Fruit fly (Drosophila melanogaster) whole organism, pupa: ENCODE results near the gene sqz.

ENCODE experiments used
- CG10348 ChIP-seq: fragments of 200-800 bp; sonication (Bioruptor generic); IDR thresholded peaks from 2 replicates; pipeline ENCODE4 v1.3.6; 2022; ENCODE audit warnings: missing biosample characterization, missing genetic modification characterization
- CG12605 ChIP-seq: fragments of 200-800 bp; sonication (Bioruptor generic); IDR thresholded peaks from 2 replicates; pipeline ENCODE4 v1.3.6; 2022; ENCODE audit warnings: missing biosample characterization, missing genetic modification characterization
- CG13204 ChIP-seq: fragments of 200-800 bp; sonication (Bioruptor generic); optimal IDR thresholded peaks from 2 replicates; lab custom pipeline; 2018; ENCODE audit warnings: missing biosample characterization, mild to moderate bottlenecking, missing genetic modification characterization, moderate library complexity
- CG14655 ChIP-seq: fragments of 200-800 bp; sonication (Bioruptor generic); optimal IDR thresholded peaks from 3 replicates; lab custom pipeline; 2017; ENCODE audit warnings: mild to moderate bottlenecking, missing biosample characterization, missing genetic modification reagents, missing genetic modification characterization
- CG15710 ChIP-seq: fragments of 200-800 bp; sonication (Bioruptor generic); optimal IDR thresholded peaks from 2 replicates; lab custom pipeline; 2018; ENCODE audit warnings: missing biosample characterization, mild to moderate bottlenecking, missing genetic modification characterization, moderate library complexity
- CG17806 ChIP-seq: fragments of 200-800 bp; sonication (Bioruptor generic); optimal IDR thresholded peaks from 2 replicates; lab custom pipeline; 2018; ENCODE audit warnings: missing biosample characterization, mild to moderate bottlenecking, missing genetic modification characterization, moderate library complexity
- CG32121 ChIP-seq: fragments of 200-800 bp; sonication (Bioruptor generic); IDR thresholded peaks from 2 replicates; pipeline ENCODE4 v1.3.6; 2022; ENCODE audit warnings: missing biosample characterization, missing genetic modification characterization
- CG34367 ChIP-seq: fragments of 200-800 bp; sonication (Bioruptor generic); optimal IDR thresholded peaks from 2 replicates; lab custom pipeline; 2018; ENCODE audit warnings: missing biosample characterization, mild to moderate bottlenecking, missing genetic modification characterization
- CG4496 ChIP-seq: fragments of 200-800 bp; sonication (Bioruptor generic); IDR thresholded peaks from 3 replicates; pipeline ENCODE4 v1.3.6; 2022; ENCODE audit warnings: missing biosample characterization, missing genetic modification characterization
- CG8159 ChIP-seq: fragments of 200-800 bp; sonication (Bioruptor generic); optimal IDR thresholded peaks from 3 replicates; lab custom pipeline; 2018; ENCODE audit warnings: missing biosample characterization, mild to moderate bottlenecking, missing genetic modification characterization, moderate library complexity
- CG8301 ChIP-seq: fragments of 200-800 bp; sonication (Bioruptor generic); optimal IDR thresholded peaks from 2 replicates; lab custom pipeline; 2018; ENCODE audit warnings: missing biosample characterization, mild to moderate bottlenecking, missing genetic modification characterization
- CG9948 ChIP-seq: fragments of 200-800 bp; sonication (Bioruptor generic); optimal IDR thresholded peaks from 2 replicates; lab custom pipeline; 2018; ENCODE audit warnings: missing biosample characterization, mild to moderate bottlenecking, missing genetic modification characterization, moderate library complexity
- D1 ChIP-seq: fragments of 200-800 bp; sonication (Bioruptor generic); optimal IDR thresholded peaks from 2 replicates; lab custom pipeline; 2018; ENCODE audit warnings: missing biosample characterization, mild to moderate bottlenecking, missing genetic modification characterization, moderate library complexity
- EcR ChIP-seq: fragments of 200-800 bp; sonication (Bioruptor generic); optimal IDR thresholded peaks from 3 replicates; lab custom pipeline; 2019; ENCODE audit warnings: missing biosample characterization, missing genetic modification characterization, mild to moderate bottlenecking, moderate library complexity, missing genetic modification reagents
- Ets98B ChIP-seq: fragments of 200-800 bp; sonication (Bioruptor generic); IDR thresholded peaks from 2 replicates; pipeline ENCODE4 v1.3.6; 2022; ENCODE audit warnings: missing biosample characterization, missing genetic modification characterization
- Pif1A ChIP-seq: fragments of 200-800 bp; sonication (Bioruptor generic); optimal IDR thresholded peaks from 3 replicates; lab custom pipeline; 2016; ENCODE audit warnings: missing biosample characterization, missing genetic modification characterization
- Pif1B ChIP-seq: fragments of 200-800 bp; sonication (Bioruptor generic); optimal IDR thresholded peaks from 3 replicates; lab custom pipeline; 2016; ENCODE audit warnings: missing biosample characterization, missing genetic modification characterization
- Snoo ChIP-seq: fragments of 200-800 bp; sonication (Bioruptor generic); optimal IDR thresholded peaks from 3 replicates; lab custom pipeline; 2017; ENCODE audit warnings: missing biosample characterization, mild to moderate bottlenecking, missing genetic modification characterization, inconsistent platforms
- fd96Ca ChIP-seq: fragments of 200-800 bp; sonication (Bioruptor generic); IDR thresholded peaks from 3 replicates; pipeline ENCODE4 v1.3.6; 2022; ENCODE audit warnings: missing biosample characterization, missing genetic modification characterization
- gl ChIP-seq: fragments of 200-800 bp; sonication (Bioruptor generic); optimal IDR thresholded peaks from 2 replicates; lab custom pipeline; 2018; ENCODE audit warnings: missing biosample characterization, mild to moderate bottlenecking, missing genetic modification characterization
- rn ChIP-seq: fragments of 200-800 bp; sonication (Bioruptor generic); IDR thresholded peaks from 2 replicates; pipeline ENCODE4 v1.3.6; 2022; ENCODE audit warnings: missing biosample characterization, missing genetic modification characterization

sqz gene

dm6 chr3R:19163972-19164819 is at the start of gene sqz:
Gene sqz, plus strand, starts transcription at chr3R:19164211.
- TF ChIP-seq CG4496 = peak; percentile 84
- TF ChIP-seq CG10348 (GFP tag; lab: Robert Waterston, UW) = no peak
- TF ChIP-seq Pif1A (GFP tag; lab: Kevin White, UChicago) = peak; percentile 62
- TF ChIP-seq CG12605 (GFP tag; lab: Robert Waterston, UW) = peak; percentile 93
- peak; percentile 12 for TF ChIP-seq D1
- TF ChIP-seq Ets98B (GFP tag; lab: Robert Waterston, UW) = peak; percentile 85
- peak; percentile 75 for TF ChIP-seq Pif1B (GFP tag; lab: Kevin White, UChicago)
- TF ChIP-seq CG13204 = peak; percentile 75
- TF ChIP-seq CG9948 (tag; lab: Kevin White, UChicago) = peak; percentile 44
- peak; percentile 83 for TF ChIP-seq CG14655 (GFP tag; lab: Kevin White, UChicago)
- peak; percentile 68 for TF ChIP-seq CG32121
- TF ChIP-seq gl (tag; lab: Kevin White, UChicago) = peak; percentile 95
- TF ChIP-seq rn (GFP tag; lab: Robert Waterston, UW) = peak; percentile 17; the same call in 1 of the 2 replicates
- peak; percentile 63 for TF ChIP-seq EcR (GFP tag; lab: Kevin White, UChicago)
- TF ChIP-seq CG15710 (tag; lab: Kevin White, UChicago) = peak; percentile 75
- peak; percentile 73 for TF ChIP-seq CG8301 (tag; lab: Kevin White, UChicago)
- TF ChIP-seq fd96Ca = peak; percentile 79
- peak; percentile 75 for TF ChIP-seq Snoo (tag; lab: Kevin White, UChicago)
- peak; percentile 42 for TF ChIP-seq CG17806 (tag; lab: Kevin White, UChicago)
- TF ChIP-seq CG34367 = peak; percentile 72
- peak; percentile 72 for TF ChIP-seq CG8159 (tag; lab: Kevin White, UChicago)

DNA sequence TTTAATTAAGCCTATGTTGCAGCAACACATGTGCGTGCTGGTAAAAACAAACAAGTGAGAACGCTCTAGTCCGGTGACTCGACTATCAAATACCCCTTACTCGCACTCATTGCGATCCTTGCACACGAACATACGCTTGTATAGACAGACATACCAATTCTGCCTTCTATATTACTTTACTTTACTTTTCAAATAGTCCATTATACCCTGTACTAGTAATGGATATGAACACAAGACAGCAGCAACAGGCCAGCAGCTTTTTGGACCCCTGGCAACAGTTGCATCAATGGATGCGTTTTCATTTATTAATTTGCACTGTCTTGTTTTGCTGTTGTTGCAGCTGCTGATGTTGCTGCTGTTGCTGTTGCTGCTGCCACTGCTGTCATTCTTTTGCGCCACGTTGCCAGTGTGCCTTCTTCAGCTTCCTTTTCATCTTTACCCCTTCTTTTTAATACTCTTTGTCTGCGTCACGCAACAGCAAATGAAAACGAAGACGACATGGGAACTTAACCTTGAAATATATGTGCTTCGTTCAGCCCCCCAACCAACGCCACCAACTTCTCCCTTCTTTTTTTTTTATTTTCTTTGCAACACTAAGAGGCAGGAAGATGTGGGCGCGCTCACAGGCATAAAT is 45.4 kb upstream of the sqz start:
- TF ChIP-seq gl (tag; lab: Kevin White, UChicago) (peak; percentile 71), Snoo (tag; lab: Kevin White, UChicago) (peak; percentile 78), Pif1A (GFP tag; lab: Kevin White, UChicago) (peak; percentile 89), rn (GFP tag; lab: Robert Waterston, UW) (peak; percentile 74), Pif1B (GFP tag; lab: Kevin White, UChicago) (peak; percentile 87), CG9948 (tag; lab: Kevin White, UChicago) (peak; percentile 83), CG12605 (GFP tag; lab: Robert Waterston, UW) (peak; percentile 90), fd96Ca (peak; percentile 95), CG4496 (peak; percentile 95), Ets98B (GFP tag; lab: Robert Waterston, UW) (peak; percentile 88), D1 (peak; percentile 28), CG17806 (tag; lab: Kevin White, UChicago) (peak; percentile 86), CG8301 (tag; lab: Kevin White, UChicago) (peak; percentile 71), EcR (GFP tag; lab: Kevin White, UChicago) (peak; percentile 62), CG8159 (tag; lab: Kevin White, UChicago) (peak; percentile 84), CG10348 (GFP tag; lab: Robert Waterston, UW) (peak; percentile 44), CG15710 (tag; lab: Kevin White, UChicago) (peak; percentile 85), CG34367 (peak; percentile 84), CG32121 (peak; percentile 89), CG13204 (peak; percentile 56), CG14655 (GFP tag; lab: Kevin White, UChicago) (peak; percentile 82)

- TF ChIP-seq CG4496 (no peak), EcR (GFP tag; lab: Kevin White, UChicago) (no peak), CG13204 (no peak), CG17806 (tag; lab: Kevin White, UChicago) (no peak), CG34367 (no peak), Pif1A (GFP tag; lab: Kevin White, UChicago) (no peak), Snoo (tag; lab: Kevin White, UChicago) (no peak), CG9948 (tag; lab: Kevin White, UChicago) (no peak), Ets98B (GFP tag; lab: Robert Waterston, UW) (no peak), rn (GFP tag; lab: Robert Waterston, UW) (no peak), CG10348 (GFP tag; lab: Robert Waterston, UW) (no peak), CG14655 (GFP tag; lab: Kevin White, UChicago) (no peak), CG8301 (tag; lab: Kevin White, UChicago) (no peak), Pif1B (GFP tag; lab: Kevin White, UChicago) (no peak), D1 (no peak)
Measured at dm6 chr3R:19132146-19132833, 31.7 kb upstream of the sqz start, which contains the start of gene Cyp12a5. Gene Cyp12a5, plus strand, starts transcription at chr3R:19132648.

DNA sequence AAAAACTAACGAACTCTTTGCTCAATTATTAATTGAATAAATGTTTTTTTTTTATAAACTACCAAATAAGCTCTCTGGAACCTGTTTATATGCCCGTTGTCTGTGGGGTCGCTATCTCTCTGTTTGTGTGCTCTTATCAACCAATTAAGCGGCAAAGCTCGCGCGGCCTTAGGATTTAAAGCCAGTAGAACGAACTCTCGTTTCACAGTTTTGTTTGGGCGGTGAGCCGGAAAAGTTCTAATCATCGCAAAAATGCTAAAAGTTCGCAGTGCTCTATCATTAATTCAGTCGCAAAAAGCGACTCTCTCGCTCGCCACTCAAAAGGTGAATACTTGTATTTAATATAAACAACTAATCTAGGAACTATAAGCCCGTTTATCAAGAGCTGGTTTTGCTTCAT is 29.1 kb upstream of the sqz start, which contains the start of gene Cyp12a4:
Cyp12a4 (plus strand) TSS at position 202 of the 400 bp plus-strand sequence.
- TF ChIP-seq CG10348 (GFP tag; lab: Robert Waterston, UW) (no peak), CG8159 (tag; lab: Kevin White, UChicago) (no peak), CG9948 (tag; lab: Kevin White, UChicago) (no peak), CG4496 (no peak), Snoo (tag; lab: Kevin White, UChicago) (no peak), D1 (no peak), CG12605 (GFP tag; lab: Robert Waterston, UW) (no peak), Pif1B (GFP tag; lab: Kevin White, UChicago) (no peak), Pif1A (GFP tag; lab: Kevin White, UChicago) (no peak), CG17806 (tag; lab: Kevin White, UChicago) (no peak), CG34367 (no peak), Ets98B (GFP tag; lab: Robert Waterston, UW) (no peak), CG8301 (tag; lab: Kevin White, UChicago) (no peak), rn (GFP tag; lab: Robert Waterston, UW) (no peak), CG15710 (tag; lab: Kevin White, UChicago) (no peak), CG14655 (GFP tag; lab: Kevin White, UChicago) (no peak)
